Fruit fly (Drosophila melanogaster) whole organism, embryonic: Measurements from ENCODE around the gene CG16853.

Experiments used
- Abd-B ChIP-seq: fragments of 200-800 bp; sonication (Bioruptor generic); optimal IDR thresholded peaks from 2 replicates; lab custom pipeline; 2018; ENCODE audit warnings: missing biosample characterization, mild to moderate bottlenecking, missing genetic modification characterization, moderate library complexity
- Aef1 ChIP-seq: fragments of 200-800 bp; sonication (Bioruptor generic); IDR thresholded peaks from 3 replicates; pipeline ENCODE4 v1.3.6; 2022; ENCODE audit warnings: missing biosample characterization, missing genetic modification characterization
- Atf3 ChIP-seq: fragments of 200-800 bp; sonication (Bioruptor generic); optimal IDR thresholded peaks from 3 replicates; lab custom pipeline; 2016; ENCODE audit warnings: missing biosample characterization, missing genetic modification characterization
- Bteb2 ChIP-seq: fragments of 200-800 bp; sonication (Bioruptor generic); optimal IDR thresholded peaks from 2 replicates; lab custom pipeline; 2016; ENCODE audit warnings: missing biosample characterization, missing genetic modification characterization
- CG11696 ChIP-seq: fragments of 200-800 bp; sonication (Bioruptor generic); IDR thresholded peaks from 2 replicates; pipeline ENCODE4 v1.3.6; 2022; ENCODE audit warnings: missing biosample characterization, missing genetic modification characterization
- CG11723 ChIP-seq: fragments of 200-800 bp; sonication (Bioruptor generic); optimal IDR thresholded peaks from 2 replicates; lab custom pipeline; 2017; ENCODE audit warnings: missing biosample characterization, mild to moderate bottlenecking, missing genetic modification characterization
- CG14050 ChIP-seq: fragments of 200-800 bp; sonication (Bioruptor generic); IDR thresholded peaks from 3 replicates; pipeline ENCODE4 v1.3.6; 2022; ENCODE audit warnings: missing biosample characterization, missing genetic modification characterization
- CG15696 ChIP-seq: fragments of 200-800 bp; sonication (Bioruptor generic); optimal IDR thresholded peaks from 2 replicates; lab custom pipeline; 2019; ENCODE audit warnings: missing biosample characterization, mild to moderate bottlenecking, missing genetic modification characterization, moderate library complexity
- CG16863 ChIP-seq: fragments of 200-800 bp; sonication (Bioruptor generic); optimal IDR thresholded peaks from 3 replicates; lab custom pipeline; 2016; ENCODE audit warnings: missing biosample characterization, missing genetic modification characterization
- CG17385 ChIP-seq: fragments of 200-800 bp; sonication (Bioruptor generic); optimal IDR thresholded peaks from 3 replicates; lab custom pipeline; 2018; ENCODE audit warnings: missing biosample characterization, mild to moderate bottlenecking, missing genetic modification characterization
- CG2199 ChIP-seq: fragments of 200-800 bp; sonication (Bioruptor generic); IDR thresholded peaks from 3 replicates; pipeline ENCODE4 v1.3.6; 2022; ENCODE audit warnings: missing biosample characterization, missing genetic modification characterization
- CG34224 ChIP-seq: fragments of 200-800 bp; sonication (Bioruptor generic); IDR thresholded peaks from 3 replicates; pipeline ENCODE4 v1.3.6; 2022; ENCODE audit warnings: missing biosample characterization, missing genetic modification characterization; ENCODE audit not compliant: partially characterized antibody
- CG4424 ChIP-seq: fragments of 200-800 bp; sonication (Bioruptor generic); optimal IDR thresholded peaks from 3 replicates; lab custom pipeline; 2016; ENCODE audit warnings: missing biosample characterization, missing genetic modification characterization
- CG5180 ChIP-seq: fragments of 200-800 bp; sonication (Bioruptor generic); optimal IDR thresholded peaks from 3 replicates; lab custom pipeline; 2017; ENCODE audit warnings: missing biosample characterization, missing genetic modification characterization, mild to moderate bottlenecking, moderate library complexity, missing genetic modification reagents
- CG7556 ChIP-seq: fragments of 200-800 bp; sonication (Bioruptor generic); optimal IDR thresholded peaks from 2 replicates; lab custom pipeline; 2017; ENCODE audit warnings: missing biosample characterization, mild to moderate bottlenecking, missing genetic modification characterization
- CG7839 ChIP-seq: fragments of 200-800 bp; sonication (Bioruptor generic); optimal IDR thresholded peaks from 3 replicates; lab custom pipeline; 2018; ENCODE audit warnings: missing biosample characterization, mild to moderate bottlenecking, missing genetic modification characterization, moderate library complexity
- CG8281 ChIP-seq: fragments of 200-800 bp; sonication (Bioruptor generic); optimal IDR thresholded peaks from 2 replicates; lab custom pipeline; 2018; ENCODE audit warnings: missing biosample characterization, mild to moderate bottlenecking, missing genetic modification characterization, moderate library complexity
- CG9797 ChIP-seq: fragments of 200-800 bp; sonication (Bioruptor generic); optimal IDR thresholded peaks from 3 replicates; lab custom pipeline; 2018; ENCODE audit warnings: missing biosample characterization, mild to moderate bottlenecking, missing genetic modification characterization
- D ChIP-seq, 2 experiments: fragments of 200-800 bp in 1 of 2; fragments of >200 bp in 1 of 2; sonication (Bioruptor generic) in 1 of 2; optimal IDR thresholded peaks; 2 replicates in 1 of 2; 3 replicates in 1 of 2; lab custom pipeline; 2017; ENCODE audit warnings: mild to moderate bottlenecking in 1 of 2, missing biosample characterization in 1 of 2, missing genetic modification characterization in 1 of 2, missing genetic modification reagents in 1 of 2
- E2f1 ChIP-seq: fragments of 200-800 bp; sonication (Bioruptor generic); IDR thresholded peaks from 2 replicates; pipeline ENCODE4 v1.3.6; 2022; ENCODE audit warnings: missing biosample characterization, missing genetic modification characterization
- Fer1 ChIP-seq: fragments of 200-800 bp; sonication (Bioruptor generic); optimal IDR thresholded peaks from 2 replicates; lab custom pipeline; 2017; ENCODE audit warnings: missing biosample characterization, mild to moderate bottlenecking, missing genetic modification characterization
- Fer3 ChIP-seq: fragments of 200-800 bp; sonication (Bioruptor generic); optimal IDR thresholded peaks from 2 replicates; lab custom pipeline; 2018; ENCODE audit warnings: missing biosample characterization, mild to moderate bottlenecking, missing genetic modification characterization, moderate library complexity
- Gug ChIP-seq: fragments of 200-800 bp; sonication (Bioruptor generic); IDR thresholded peaks from 4 replicates; pipeline ENCODE4 v1.3.6; 2022; ENCODE audit warnings: missing biosample characterization, missing genetic modification characterization
- HLH54F ChIP-seq: fragments of 200-800 bp; sonication (Bioruptor generic); optimal IDR thresholded peaks from 3 replicates; lab custom pipeline; 2016; ENCODE audit warnings: missing biosample characterization, missing genetic modification characterization
- Jarid2 ChIP-seq: fragments of 200-800 bp; sonication (Bioruptor generic); optimal IDR thresholded peaks from 3 replicates; lab custom pipeline; 2017; ENCODE audit warnings: mild to moderate bottlenecking, missing biosample characterization, missing genetic modification reagents, missing genetic modification characterization
- NC2β ChIP-seq: fragments of 200-800 bp; sonication (Bioruptor generic); optimal IDR thresholded peaks from 2 replicates; lab custom pipeline; 2016; ENCODE audit warnings: missing biosample characterization, missing genetic modification characterization
- NK7.1 ChIP-seq: fragments of 200-800 bp; sonication (Bioruptor generic); optimal IDR thresholded peaks from 3 replicates; lab custom pipeline; 2016; ENCODE audit warnings: missing biosample characterization, missing genetic modification characterization
- Nf-YA ChIP-seq: fragments of 200-800 bp; sonication (Bioruptor generic); IDR thresholded peaks from 2 replicates; pipeline ENCODE4 v1.3.6; 2022; ENCODE audit warnings: missing biosample characterization, missing genetic modification characterization
- Oli ChIP-seq: fragments of 200-800 bp; sonication (Bioruptor generic); optimal IDR thresholded peaks from 2 replicates; lab custom pipeline; 2018; ENCODE audit warnings: missing biosample characterization, mild to moderate bottlenecking, missing genetic modification characterization, moderate library complexity
- PHDP ChIP-seq: fragments of 200-800 bp; sonication (Bioruptor generic); optimal IDR thresholded peaks from 3 replicates; lab custom pipeline; 2018; ENCODE audit warnings: missing biosample characterization, mild to moderate bottlenecking, missing genetic modification characterization, moderate library complexity
- Spps ChIP-seq: fragments of 200-800 bp; sonication (Bioruptor generic); optimal IDR thresholded peaks from 2 replicates; lab custom pipeline; 2018; ENCODE audit warnings: missing biosample characterization, mild to moderate bottlenecking, missing genetic modification characterization
- dati ChIP-seq: fragments of 200-800 bp; sonication (Bioruptor generic); IDR thresholded peaks from 2 replicates; pipeline ENCODE4 v1.3.6; 2022; ENCODE audit warnings: missing biosample characterization, missing genetic modification characterization
- dysf ChIP-seq: fragments of 200-800 bp; sonication (Bioruptor generic); IDR thresholded peaks from 3 replicates; pipeline ENCODE4 v1.3.6; 2022; ENCODE audit warnings: missing biosample characterization, missing genetic modification characterization
- eve ChIP-seq, 2 experiments: fragments of >200 bp; optimal IDR thresholded peaks; 2 replicates each; lab custom pipeline; 2017; ENCODE audit warnings: missing biosample characterization in 2 of 2, missing genetic modification characterization in 2 of 2
- fd102C ChIP-seq: fragments of 200-800 bp; sonication (Bioruptor generic); optimal IDR thresholded peaks from 2 replicates; lab custom pipeline; 2018; ENCODE audit warnings: missing biosample characterization, mild to moderate bottlenecking, missing genetic modification characterization, moderate library complexity
- gcm ChIP-seq: fragments of 200-800 bp; sonication (Bioruptor generic); optimal IDR thresholded peaks from 2 replicates; lab custom pipeline; 2019; ENCODE audit warnings: missing biosample characterization, mild to moderate bottlenecking, missing genetic modification characterization, moderate library complexity
- h ChIP-seq: fragments of >200 bp; optimal IDR thresholded peaks from 2 replicates; lab custom pipeline; 2017
- jumu ChIP-seq: fragments of 200-800 bp; sonication (Bioruptor generic); optimal IDR thresholded peaks from 3 replicates; lab custom pipeline; 2016; ENCODE audit warnings: missing biosample characterization, missing genetic modification characterization
- onecut ChIP-seq: fragments of 200-800 bp; sonication (Bioruptor generic); IDR thresholded peaks from 2 replicates; pipeline ENCODE4 v1.3.6; 2022; ENCODE audit warnings: missing biosample characterization, missing genetic modification characterization
- prd ChIP-seq, 3 experiments: fragments of >200 bp in 2 of 3; fragments of 200-800 bp in 1 of 3; sonication (Bioruptor generic) in 1 of 3; optimal IDR thresholded peaks in 2 of 3; IDR thresholded peaks in 1 of 3; 2 replicates in 2 of 3; 3 replicates in 1 of 3; pipeline versions ENCODE4 v1.3.6 to Lab custom; 2017 to 2022; ENCODE audit warnings: missing biosample characterization in 1 of 3, missing genetic modification characterization in 1 of 3
- pzg ChIP-seq: fragments of 200-800 bp; sonication (Bioruptor generic); optimal IDR thresholded peaks from 3 replicates; lab custom pipeline; 2018; ENCODE audit warnings: missing biosample characterization, mild to moderate bottlenecking, missing genetic modification characterization, moderate library complexity
- repo ChIP-seq: fragments of 200-800 bp; sonication (Bioruptor generic); optimal IDR thresholded peaks from 2 replicates; lab custom pipeline; 2016; ENCODE audit warnings: missing biosample characterization, missing genetic modification characterization
- rib ChIP-seq: fragments of 200-800 bp; sonication (Bioruptor generic); IDR thresholded peaks from 2 replicates; pipeline ENCODE4 v1.3.6; 2022; ENCODE audit warnings: missing biosample characterization, missing genetic modification characterization
- shn ChIP-seq: fragments of 200-800 bp; sonication (Bioruptor generic); optimal IDR thresholded peaks from 3 replicates; lab custom pipeline; 2016; ENCODE audit warnings: missing biosample characterization, missing genetic modification characterization
- sima ChIP-seq: fragments of 200-800 bp; sonication (Bioruptor generic); optimal IDR thresholded peaks from 2 replicates; lab custom pipeline; 2016; ENCODE audit warnings: missing biosample characterization, missing genetic modification characterization
- sob ChIP-seq: fragments of 200-800 bp; sonication (Bioruptor generic); IDR thresholded peaks from 2 replicates; pipeline ENCODE4 v1.3.6; 2022; ENCODE audit warnings: missing biosample characterization, missing genetic modification characterization
- wek ChIP-seq: fragments of 200-800 bp; sonication (Bioruptor generic); optimal IDR thresholded peaks from 3 replicates; lab custom pipeline; 2018; ENCODE audit warnings: missing biosample characterization, mild to moderate bottlenecking, missing genetic modification characterization, moderate library complexity

The CG16853 gene

DNA sequence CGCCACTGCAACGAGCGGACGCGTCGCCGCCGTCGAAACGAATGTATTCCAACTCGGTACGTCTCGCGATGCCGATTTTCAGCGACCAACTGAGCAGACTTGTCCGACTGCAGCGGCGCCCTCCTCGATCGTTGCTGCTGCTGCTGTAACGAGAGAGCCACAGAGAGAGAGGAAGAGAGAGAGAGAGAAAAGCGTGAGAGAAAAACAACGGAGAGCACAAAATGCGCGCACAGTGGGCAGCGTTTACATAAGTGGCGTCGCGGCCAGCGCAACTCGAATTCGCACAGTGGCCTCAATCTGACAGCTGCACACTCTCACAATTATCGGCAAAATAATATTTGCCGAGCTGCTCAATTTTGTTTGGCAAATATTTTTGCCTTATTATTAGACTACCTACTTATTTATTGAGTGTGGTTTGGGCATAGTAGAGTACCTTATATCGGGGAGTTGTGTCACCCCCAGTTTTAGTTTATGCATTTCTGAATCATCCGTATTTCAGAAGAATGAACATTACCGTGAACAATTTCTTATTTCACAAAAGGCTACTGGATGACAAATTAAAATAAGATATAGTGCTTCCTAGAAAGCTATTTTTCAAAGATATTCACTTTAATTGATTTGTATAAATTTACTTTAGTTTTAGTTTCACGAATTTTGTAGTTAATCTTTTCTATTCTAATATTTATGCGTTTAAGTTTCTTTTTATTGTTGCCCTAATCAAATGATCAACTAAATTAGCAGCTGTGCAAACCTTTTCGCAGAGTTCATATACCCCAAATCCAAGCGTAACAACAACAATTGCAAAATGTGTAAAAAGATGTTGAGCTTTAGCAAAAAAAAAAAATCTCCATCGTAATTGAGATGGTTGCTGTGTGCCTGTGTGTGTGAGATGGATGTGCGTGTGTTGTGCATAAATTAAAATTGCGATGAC is 28.5 kb upstream of the CG16853 start:
- TF ChIP-seq Fer1 (GFP tag; lab: Kevin White, UChicago): peak; percentile 20
- peak; percentile 24 for TF ChIP-seq NK7.1 (GFP tag; lab: Kevin White, UChicago)
- TF ChIP-seq CG16863 (GFP tag; lab: Kevin White, UChicago): peak; percentile 69
- peak; percentile 39; the same call in 2 of the 3 replicates for TF ChIP-seq CG34224
- TF ChIP-seq pzg (GFP tag; lab: Kevin White, UChicago): no peak
- TF ChIP-seq Nf-YA: no peak
- peak; percentile 58; the same call in 2 of the 3 replicates for TF ChIP-seq CG14050
- TF ChIP-seq sima (GFP tag; lab: Kevin White, UChicago): peak; percentile 7
- TF ChIP-seq gcm (GFP tag; lab: Kevin White, UChicago): peak; percentile 2
- peak; percentile 14 for TF ChIP-seq CG8281 (tag; lab: Kevin White, UChicago)
- peak; percentile 82; the same call in 2 of the 4 replicates for TF ChIP-seq Gug (GFP tag; lab: Robert Waterston, UW)
- TF ChIP-seq CG11696 (GFP tag; lab: Robert Waterston, UW): peak; percentile 51; the same call in 1 of the 2 replicates
- TF ChIP-seq wek (GFP tag; lab: Kevin White, UChicago): peak; percentile 44
- peak; percentile 15 for TF ChIP-seq CG15696 (tag; lab: Kevin White, UChicago)
- peak; percentile 48 for TF ChIP-seq PHDP
- TF ChIP-seq CG9797 (GFP tag; lab: Kevin White, UChicago): no peak
- TF ChIP-seq CG17385 (GFP tag; lab: Kevin White, UChicago): peak; percentile 53
- no peak for TF ChIP-seq prd (optimal IDR thresholded peaks at IDR 0.05; lab: Kevin White, UChicago)
- peak; percentile 77 for TF ChIP-seq prd (GFP tag; IDR thresholded peaks at IDR 0.05; lab: Robert Waterston, UW)
- peak; percentile 44 for TF ChIP-seq jumu (GFP tag; lab: Kevin White, UChicago)
- peak; percentile 45 for TF ChIP-seq rib (GFP tag; lab: Robert Waterston, UW)
- no peak for TF ChIP-seq dati (GFP tag; lab: Robert Waterston, UW)
- TF ChIP-seq sob: peak; percentile 81
- peak; percentile 60 for TF ChIP-seq CG7839 (tag; lab: Kevin White, UChicago)
- peak; percentile 23 for TF ChIP-seq Atf3 (GFP tag; lab: Kevin White, UChicago)
- TF ChIP-seq CG5180 (GFP tag; lab: Kevin White, UChicago): peak; percentile 17
- peak; percentile 26 for TF ChIP-seq fd102C (GFP tag; lab: Kevin White, UChicago)
- TF ChIP-seq HLH54F (GFP tag; lab: Kevin White, UChicago): peak; percentile 71
- TF ChIP-seq h (lab: Kevin White, UChicago): no peak
- TF ChIP-seq E2f1 (GFP tag; lab: Robert Waterston, UW): peak; percentile 54
- TF ChIP-seq CG11723: peak; percentile 48
- TF ChIP-seq CG4424: peak; percentile 53
- TF ChIP-seq CG2199 (GFP tag; lab: Robert Waterston, UW): peak; percentile 28; the same call in 1 of the 3 replicates
- peak; percentile 74 for TF ChIP-seq CG7556
- peak; percentile 53 for TF ChIP-seq Oli
- TF ChIP-seq shn: peak; percentile 70
- TF ChIP-seq Jarid2: peak; percentile 88
- TF ChIP-seq Fer3 (tag; lab: Kevin White, UChicago): peak; percentile 36
- TF ChIP-seq NC2β: peak; percentile 32
- peak; percentile 64 for TF ChIP-seq Aef1 (GFP tag; lab: Robert Waterston, UW)
- TF ChIP-seq D (optimal IDR thresholded peaks at IDR 0.05; lab: Kevin White, UChicago): no peak
- peak; percentile 25 for TF ChIP-seq D (GFP tag; optimal IDR thresholded peaks at IDR 0.05; lab: Kevin White, UChicago)
- TF ChIP-seq Spps (tag; lab: Kevin White, UChicago): no peak
- TF ChIP-seq eve (GFP tag; optimal IDR thresholded peaks at IDR 0.05; lab: Kevin White, UChicago): peak in 1 of 2 experiments; percentile 86
- TF ChIP-seq repo (GFP tag; lab: Kevin White, UChicago): peak; percentile 56
- TF ChIP-seq Bteb2 (GFP tag; lab: Kevin White, UChicago): peak; percentile 40
- peak; percentile 72 for TF ChIP-seq dysf (GFP tag; lab: Robert Waterston, UW)
- peak; percentile 13 for TF ChIP-seq Abd-B (GFP tag; lab: Kevin White, UChicago)
- TF ChIP-seq onecut (GFP tag; lab: Robert Waterston, UW): peak; percentile 62
